Fruit fly (Drosophila melanogaster) whole organism, pupa: Measurements from ENCODE around the gene CG34274.

Source experiments
- CG10348 ChIP-seq: fragments of 200-800 bp; sonication (Bioruptor generic); IDR thresholded peaks from 2 replicates; pipeline ENCODE4 v1.3.6; 2022; ENCODE audit warnings: missing biosample characterization, missing genetic modification characterization
- CG12605 ChIP-seq: fragments of 200-800 bp; sonication (Bioruptor generic); IDR thresholded peaks from 2 replicates; pipeline ENCODE4 v1.3.6; 2022; ENCODE audit warnings: missing biosample characterization, missing genetic modification characterization
- CG13204 ChIP-seq: fragments of 200-800 bp; sonication (Bioruptor generic); optimal IDR thresholded peaks from 2 replicates; lab custom pipeline; 2018; ENCODE audit warnings: missing biosample characterization, mild to moderate bottlenecking, missing genetic modification characterization, moderate library complexity
- CG14655 ChIP-seq: fragments of 200-800 bp; sonication (Bioruptor generic); optimal IDR thresholded peaks from 3 replicates; lab custom pipeline; 2017; ENCODE audit warnings: mild to moderate bottlenecking, missing biosample characterization, missing genetic modification reagents, missing genetic modification characterization
- CG15710 ChIP-seq: fragments of 200-800 bp; sonication (Bioruptor generic); optimal IDR thresholded peaks from 2 replicates; lab custom pipeline; 2018; ENCODE audit warnings: missing biosample characterization, mild to moderate bottlenecking, missing genetic modification characterization, moderate library complexity
- CG17806 ChIP-seq: fragments of 200-800 bp; sonication (Bioruptor generic); optimal IDR thresholded peaks from 2 replicates; lab custom pipeline; 2018; ENCODE audit warnings: missing biosample characterization, mild to moderate bottlenecking, missing genetic modification characterization, moderate library complexity
- CG32121 ChIP-seq: fragments of 200-800 bp; sonication (Bioruptor generic); IDR thresholded peaks from 2 replicates; pipeline ENCODE4 v1.3.6; 2022; ENCODE audit warnings: missing biosample characterization, missing genetic modification characterization
- CG34367 ChIP-seq: fragments of 200-800 bp; sonication (Bioruptor generic); optimal IDR thresholded peaks from 2 replicates; lab custom pipeline; 2018; ENCODE audit warnings: missing biosample characterization, mild to moderate bottlenecking, missing genetic modification characterization
- CG4496 ChIP-seq: fragments of 200-800 bp; sonication (Bioruptor generic); IDR thresholded peaks from 3 replicates; pipeline ENCODE4 v1.3.6; 2022; ENCODE audit warnings: missing biosample characterization, missing genetic modification characterization
- CG8159 ChIP-seq: fragments of 200-800 bp; sonication (Bioruptor generic); optimal IDR thresholded peaks from 3 replicates; lab custom pipeline; 2018; ENCODE audit warnings: missing biosample characterization, mild to moderate bottlenecking, missing genetic modification characterization, moderate library complexity
- CG8301 ChIP-seq: fragments of 200-800 bp; sonication (Bioruptor generic); optimal IDR thresholded peaks from 2 replicates; lab custom pipeline; 2018; ENCODE audit warnings: missing biosample characterization, mild to moderate bottlenecking, missing genetic modification characterization
- CG9948 ChIP-seq: fragments of 200-800 bp; sonication (Bioruptor generic); optimal IDR thresholded peaks from 2 replicates; lab custom pipeline; 2018; ENCODE audit warnings: missing biosample characterization, mild to moderate bottlenecking, missing genetic modification characterization, moderate library complexity
- D1 ChIP-seq: fragments of 200-800 bp; sonication (Bioruptor generic); optimal IDR thresholded peaks from 2 replicates; lab custom pipeline; 2018; ENCODE audit warnings: missing biosample characterization, mild to moderate bottlenecking, missing genetic modification characterization, moderate library complexity
- EcR ChIP-seq: fragments of 200-800 bp; sonication (Bioruptor generic); optimal IDR thresholded peaks from 3 replicates; lab custom pipeline; 2019; ENCODE audit warnings: missing biosample characterization, missing genetic modification characterization, mild to moderate bottlenecking, moderate library complexity, missing genetic modification reagents
- Ets98B ChIP-seq: fragments of 200-800 bp; sonication (Bioruptor generic); IDR thresholded peaks from 2 replicates; pipeline ENCODE4 v1.3.6; 2022; ENCODE audit warnings: missing biosample characterization, missing genetic modification characterization
- Pif1A ChIP-seq: fragments of 200-800 bp; sonication (Bioruptor generic); optimal IDR thresholded peaks from 3 replicates; lab custom pipeline; 2016; ENCODE audit warnings: missing biosample characterization, missing genetic modification characterization
- Pif1B ChIP-seq: fragments of 200-800 bp; sonication (Bioruptor generic); optimal IDR thresholded peaks from 3 replicates; lab custom pipeline; 2016; ENCODE audit warnings: missing biosample characterization, missing genetic modification characterization
- Snoo ChIP-seq: fragments of 200-800 bp; sonication (Bioruptor generic); optimal IDR thresholded peaks from 3 replicates; lab custom pipeline; 2017; ENCODE audit warnings: missing biosample characterization, mild to moderate bottlenecking, missing genetic modification characterization, inconsistent platforms
- fd96Ca ChIP-seq: fragments of 200-800 bp; sonication (Bioruptor generic); IDR thresholded peaks from 3 replicates; pipeline ENCODE4 v1.3.6; 2022; ENCODE audit warnings: missing biosample characterization, missing genetic modification characterization
- gl ChIP-seq: fragments of 200-800 bp; sonication (Bioruptor generic); optimal IDR thresholded peaks from 2 replicates; lab custom pipeline; 2018; ENCODE audit warnings: missing biosample characterization, mild to moderate bottlenecking, missing genetic modification characterization
- rn ChIP-seq: fragments of 200-800 bp; sonication (Bioruptor generic); IDR thresholded peaks from 2 replicates; pipeline ENCODE4 v1.3.6; 2022; ENCODE audit warnings: missing biosample characterization, missing genetic modification characterization

CG34274 gene

dm6 chr3R:15767338-15767737 lies 35.8 kb downstream of the CG34274 start, which contains the start of gene CG5623:
TSS of gene CG5623 (minus strand) at chr3R:15767438.
- no peak for TF ChIP-seq D1 (tag; lab: Kevin White, UChicago)
- TF ChIP-seq rn: no peak
- TF ChIP-seq CG8301 (tag; lab: Kevin White, UChicago): no peak
- TF ChIP-seq CG10348 (GFP tag; lab: Robert Waterston, UW): no peak

- TF ChIP-seq CG8159 (tag; lab: Kevin White, UChicago) (no peak), CG15710 (tag; lab: Kevin White, UChicago) (no peak), CG4496 (GFP tag; lab: Robert Waterston, UW) (no peak), CG17806 (tag; lab: Kevin White, UChicago) (no peak), CG34367 (tag; lab: Kevin White, UChicago) (no peak), rn (no peak), EcR (GFP tag; lab: Kevin White, UChicago) (no peak), gl (no peak)
These were observed 37.4 kb downstream of the CG34274 start for dm6 chr3R:15768900-15769299.

- TF ChIP-seq CG17806 (tag; lab: Kevin White, UChicago) (no peak), CG8159 (tag; lab: Kevin White, UChicago) (no peak), CG8301 (tag; lab: Kevin White, UChicago) (no peak), CG4496 (GFP tag; lab: Robert Waterston, UW) (no peak), CG9948 (tag; lab: Kevin White, UChicago) (no peak), Ets98B (no peak), rn (no peak), D1 (tag; lab: Kevin White, UChicago) (no peak), CG12605 (GFP tag; lab: Robert Waterston, UW) (no peak), EcR (GFP tag; lab: Kevin White, UChicago) (no peak), Pif1A (GFP tag; lab: Kevin White, UChicago) (no peak), CG34367 (tag; lab: Kevin White, UChicago) (no peak), CG32121 (GFP tag; lab: Robert Waterston, UW) (no peak), Snoo (no peak), Pif1B (no peak), CG10348 (GFP tag; lab: Robert Waterston, UW) (no peak), CG14655 (GFP tag; lab: Kevin White, UChicago) (no peak), gl (no peak)
These were observed 42.6 kb downstream of the CG34274 start, which contains the start of gene Ttc26 for dm6 chr3R:15774128-15774527. TSS of gene Ttc26 (plus strand) at chr3R:15774416.

- TF ChIP-seq CG8159 (tag; lab: Kevin White, UChicago): no peak
These were observed 43.7 kb downstream of the CG34274 start, which contains the start of gene CG45207 for dm6 chr3R:15775242-15775641. TSS of gene CG45207 (minus strand) at chr3R:15775342.

- TF ChIP-seq EcR (GFP tag; lab: Kevin White, UChicago): no peak
- TF ChIP-seq CG13204 (GFP tag; lab: Kevin White, UChicago): no peak
- no peak for TF ChIP-seq Snoo
- no peak for TF ChIP-seq CG10348 (GFP tag; lab: Robert Waterston, UW)
- TF ChIP-seq D1 (tag; lab: Kevin White, UChicago): no peak
- no peak for TF ChIP-seq gl
- TF ChIP-seq Pif1A (GFP tag; lab: Kevin White, UChicago): no peak
- no peak for TF ChIP-seq CG32121 (GFP tag; lab: Robert Waterston, UW)
- no peak for TF ChIP-seq fd96Ca (GFP tag; lab: Robert Waterston, UW)
- TF ChIP-seq CG9948 (tag; lab: Kevin White, UChicago): no peak
These were observed 48.0 kb downstream of the CG34274 start, which contains the start of gene CG5614 for dm6 chr3R:15779505-15779904. TSS of gene CG5614 (plus strand) at chr3R:15779805.
